Fruit fly (Drosophila melanogaster): ENCODE results near the gene loh.

DNA sequence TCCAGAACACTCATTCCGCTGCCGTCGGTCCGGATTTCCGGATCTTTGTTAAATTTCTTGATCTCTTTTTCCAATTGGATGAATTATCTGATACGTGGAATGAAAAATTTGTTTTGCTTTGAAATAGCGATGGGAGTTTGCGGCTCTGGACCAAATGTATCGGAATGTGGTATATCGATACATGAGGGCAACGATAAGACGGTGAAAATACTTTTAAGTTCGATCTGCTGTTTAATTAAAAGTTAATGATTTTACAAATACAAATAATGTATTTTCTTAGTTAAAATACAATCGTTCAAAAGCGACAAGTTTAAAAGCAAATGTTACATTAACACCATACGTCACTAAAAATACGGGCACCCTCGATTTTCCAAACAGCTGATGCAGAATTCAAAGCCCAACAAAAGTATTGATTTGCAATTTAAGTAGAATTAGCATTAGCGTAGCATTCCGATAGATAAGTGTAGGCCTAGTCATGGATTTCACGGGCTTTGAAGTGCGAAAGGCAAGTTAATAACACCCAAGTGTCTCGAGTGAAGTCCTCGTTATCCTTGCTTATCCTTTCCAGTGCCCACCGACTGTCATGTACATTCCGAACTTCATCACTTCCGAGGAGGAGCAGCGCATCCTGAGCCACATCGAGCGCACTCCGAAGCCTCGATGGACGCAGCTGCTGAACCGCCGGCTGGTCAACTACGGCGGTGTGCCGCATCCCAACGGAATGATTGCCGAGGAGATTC, 46.3 kb downstream of the loh start, which contains the start of the genes Cog4 and CG6144:
- TF ChIP-seq Blimp-1 (GFP tag; optimal IDR thresholded peaks at IDR 0.05) (no peak), CG2678 (tag; optimal IDR thresholded peaks at IDR 0.05) (no peak), hkb (optimal IDR thresholded peaks at IDR 0.05) (no peak), hkb (GFP tag; IDR thresholded peaks at IDR 0.05) (peak; percentile 49; the same call in 1 of the 2 replicates), prd (optimal IDR thresholded peaks at IDR 0.05) (no peak), prd (GFP tag; IDR thresholded peaks at IDR 0.05) (peak; percentile 48; the same call in 2 of the 3 replicates), Dip3 (GFP tag; optimal IDR thresholded peaks at IDR 0.05) (no peak), pan (optimal IDR thresholded peaks at IDR 0.05) (no peak), pan (GFP tag; optimal IDR thresholded peaks at IDR 0.05 in 1 of 2, IDR thresholded peaks at IDR 0.05 in 1 of 2) (peak in 1 of 2 experiments; percentile 34), CG17328 (GFP tag; IDR thresholded peaks at IDR 0.05) (no peak), Nf-YC (tag; optimal IDR thresholded peaks at IDR 0.05) (no peak), amos (GFP tag; IDR thresholded peaks at IDR 0.05; ENCODE audit: partially characterized antibody) (peak; percentile 77), HLH4C (GFP tag; IDR thresholded peaks at IDR 0.05; ENCODE audit: partially characterized antibody) (peak; percentile 79), Dll (GFP tag; IDR thresholded peaks at IDR 0.05; ENCODE audit: partially characterized antibody) (peak; percentile 91), CG6654 (GFP tag; optimal IDR thresholded peaks at IDR 0.05) (no peak), vvl (GFP tag; IDR thresholded peaks at IDR 0.05) (peak; percentile 44; the same call in 1 of the 2 replicates)
